Worm (Caenorhabditis elegans): ENCODE results near the gene mec-18.
A peak's percentile ranks its signal among the peaks of the same experiment; 100 is the strongest.

mec-18 gene

DNA sequence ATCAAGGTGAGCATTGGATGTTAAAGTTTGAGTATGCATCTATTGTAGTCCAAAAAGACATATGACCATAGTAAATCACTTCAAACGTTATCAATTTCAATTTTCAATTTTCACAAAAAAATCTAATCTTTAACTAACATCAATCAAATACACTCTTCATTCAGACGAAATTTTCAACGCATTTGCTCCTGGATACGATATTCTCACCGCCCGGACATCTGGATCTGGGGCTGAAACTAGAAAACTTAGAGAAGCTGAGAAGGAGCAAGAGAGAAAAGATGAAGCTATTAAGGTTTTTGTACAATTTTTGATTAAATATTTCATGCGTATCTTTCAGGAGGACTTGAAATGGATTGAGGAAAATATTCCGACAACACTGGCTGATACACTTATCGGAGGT, 10.2 kb downstream of the mec-18 start:
- TF ChIP-seq zip-4 (GFP tag; optimal IDR thresholded peaks at IDR 0.05): no peak
- no peak for TF ChIP-seq dsc-1 (tag; optimal IDR thresholded peaks at IDR 0.05)

ce11 chrX:4260297-4260696, 13.7 kb downstream of the mec-18 start, which contains the start of gene C52B9.4:
Gene C52B9.4 (plus strand): TSS chrX:4260652.
- TF ChIP-seq nhr-71 (tag; optimal IDR thresholded peaks at IDR 0.05) (peak; percentile 61), hpl-2 (GFP tag; optimal IDR thresholded peaks at IDR 0.05) (no peak), efl-1 (optimal IDR thresholded peaks at IDR 0.05) (peak; percentile 29 to 32), efl-1 (GFP tag; optimal IDR thresholded peaks at IDR 0.05 in 1 of 2) (peak; percentile 1 to 90), F16B12.6 (tag; optimal IDR thresholded peaks at IDR 0.05) (peak; percentile 91), C04F5.9 (tag; optimal IDR thresholded peaks at IDR 0.05) (peak; percentile 12), mab-9 (GFP tag; IDR thresholded peaks at IDR 0.05) (no peak), dsc-1 (tag; optimal IDR thresholded peaks at IDR 0.05) (peak; percentile 46), fos-1 (tag; optimal IDR thresholded peaks at IDR 0.05) (peak; percentile 6), xbp-1 (tag; optimal IDR thresholded peaks at IDR 0.05) (peak; percentile 64), dpl-1 (GFP tag; optimal IDR thresholded peaks at IDR 0.05) (peak in 2 of 3 experiments; percentile 18 to 30), nhr-47 (tag; optimal IDR thresholded peaks at IDR 0.05) (peak; percentile 59), unc-86 (tag; optimal IDR thresholded peaks at IDR 0.05) (peak; percentile 17), ceh-90 (tag; optimal IDR thresholded peaks at IDR 0.05) (no peak), ets-5 (GFP tag; IDR thresholded peaks at IDR 0.05) (no peak), tlp-1 (tag; optimal IDR thresholded peaks at IDR 0.05) (no peak), lin-35 (GFP tag; optimal IDR thresholded peaks at IDR 0.05) (peak in 1 of 2 experiments; percentile 58), C16A3.4 (tag; optimal IDR thresholded peaks at IDR 0.05) (peak; percentile 45), rnt-1 (tag; optimal IDR thresholded peaks at IDR 0.05) (peak; percentile 48), mdl-1 (tag; optimal IDR thresholded peaks at IDR 0.05) (peak in 1 of 2 experiments; percentile 44), lsy-2 (tag; optimal IDR thresholded peaks at IDR 0.05) (peak; percentile 34 to 45), nhr-85 (tag) (peak; percentile 74), nhr-20 (tag; optimal IDR thresholded peaks at IDR 0.05) (peak; percentile 49), ceh-88 (GFP tag; IDR thresholded peaks at IDR 0.05) (no peak), irx-1 (tag; optimal IDR thresholded peaks at IDR 0.05) (peak; percentile 45), ceh-8 (GFP tag; optimal IDR thresholded peaks at IDR 0.05) (no peak), skn-1 (tag; optimal IDR thresholded peaks at IDR 0.05) (peak; percentile 40), vab-15 (tag; optimal IDR thresholded peaks at IDR 0.05) (no peak), lin-14 (GFP tag; optimal IDR thresholded peaks at IDR 0.05) (peak; percentile 67), snu-23 (GFP tag; optimal IDR thresholded peaks at IDR 0.05) (peak; percentile 63), nhr-90 (tag; optimal IDR thresholded peaks at IDR 0.05; ENCODE audit: poor library complexity) (peak; percentile 28), sup-37 (GFP tag; optimal IDR thresholded peaks at IDR 0.05) (no peak), fkh-8 (tag; optimal IDR thresholded peaks at IDR 0.05) (peak; percentile 24), egl-13 (tag; optimal IDR thresholded peaks at IDR 0.05) (peak; percentile 31), lir-3 (tag; optimal IDR thresholded peaks at IDR 0.05; ENCODE audit: poor library complexity) (no peak), elt-3 (tag; optimal IDR thresholded peaks at IDR 0.05) (no peak), elt-2 (tag; optimal IDR thresholded peaks at IDR 0.05) (peak; percentile 15), nhr-19 (GFP tag; conservative IDR thresholded peaks at IDR 0.05) (peak; percentile 56), mep-1 (tag; optimal IDR thresholded peaks at IDR 0.05) (peak; percentile 29), ceh-82 (tag; optimal IDR thresholded peaks at IDR 0.05) (peak in 2 of 3 experiments; percentile 14 to 35), egl-27 (tag; optimal IDR thresholded peaks at IDR 0.05) (no peak), swsn-7 (tag; optimal IDR thresholded peaks at IDR 0.05) (peak; percentile 54), ztf-4 (tag; optimal IDR thresholded peaks at IDR 0.05) (no peak), efl-3 (GFP tag; optimal IDR thresholded peaks at IDR 0.05) (no peak), lin-15B (tag; optimal IDR thresholded peaks at IDR 0.05) (no peak), unc-30 (tag; optimal IDR thresholded peaks at IDR 0.05) (no peak), tbx-2 (tag; optimal IDR thresholded peaks at IDR 0.05) (peak; percentile 50)

Data from whole organism, L1 larva.